Fruit fly (Drosophila melanogaster): ENCODE results near the gene pira.

- TF ChIP-seq psq (optimal IDR thresholded peaks at IDR 0.05) (no peak), h (optimal IDR thresholded peaks at IDR 0.05) (no peak), Sin3A (optimal IDR thresholded peaks at IDR 0.05) (no peak), Myc (optimal IDR thresholded peaks at IDR 0.05) (no peak), insv (optimal IDR thresholded peaks at IDR 0.05) (no peak)
These were observed 43.5 kb downstream of the pira start for dm6 chrX:12719940-12720355.

Data from Kc167 (cell line).